Fruit fly (Drosophila melanogaster): Measurements from ENCODE around the gene Pdk1.

Pdk1 gene

DNA sequence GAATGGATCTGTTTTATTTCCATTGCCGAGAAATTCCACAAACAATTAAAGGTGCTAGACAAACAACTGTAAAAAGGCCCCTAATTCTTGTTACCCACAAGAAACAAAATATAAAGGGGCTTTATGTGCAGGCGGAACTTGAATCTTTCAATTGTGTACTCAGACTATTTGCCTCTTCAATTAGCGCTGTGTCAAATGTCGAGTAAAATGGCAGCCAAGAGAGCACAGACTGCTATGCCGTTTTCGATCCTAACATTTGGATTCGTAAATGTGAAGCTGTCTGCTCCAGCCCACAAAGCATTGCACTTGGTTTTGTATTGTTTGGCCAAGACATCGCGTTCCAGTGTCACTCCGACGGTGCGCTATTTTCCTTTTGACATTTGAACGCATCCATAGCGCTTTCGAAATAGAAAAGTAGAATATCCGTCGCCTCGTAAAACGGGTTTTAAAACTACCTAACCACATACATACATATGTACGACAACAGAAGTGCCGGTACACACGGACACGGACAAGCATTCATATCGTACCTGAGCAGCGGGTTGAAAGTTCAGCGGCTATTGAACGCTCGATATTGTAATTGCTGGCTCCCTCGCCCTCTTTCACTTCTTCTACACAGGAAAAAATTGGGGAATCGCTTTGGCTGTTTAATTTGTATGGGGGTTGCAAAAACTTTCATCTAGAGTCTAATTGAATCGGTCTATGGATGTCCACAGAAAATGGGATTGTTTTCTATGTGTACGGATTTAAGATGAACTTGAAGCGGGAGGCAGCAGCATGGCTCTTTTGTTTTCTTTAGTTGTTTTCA lies 36.9 kb downstream of the Pdk1 start (continued):
- TF ChIP-seq CG1233 (GFP tag; optimal IDR thresholded peaks at IDR 0.05) = no peak
- no peak for TF ChIP-seq D (optimal IDR thresholded peaks at IDR 0.05)
- TF ChIP-seq D (GFP tag; optimal IDR thresholded peaks at IDR 0.05) = peak; percentile 27
- no peak for TF ChIP-seq ro (GFP tag; IDR thresholded peaks at IDR 0.05)
- TF ChIP-seq Nf-YB (GFP tag; optimal IDR thresholded peaks at IDR 0.05) = no peak
- no peak for TF ChIP-seq MBD-R2 (GFP tag; IDR thresholded peaks at IDR 0.05)
- no peak for TF ChIP-seq seq (GFP tag; IDR thresholded peaks at IDR 0.05)
- TF ChIP-seq Dfd (GFP tag; optimal IDR thresholded peaks at IDR 0.05) = no peak
- peak; percentile 61 for TF ChIP-seq sens (GFP tag)
- TF ChIP-seq ci (GFP tag; IDR thresholded peaks at IDR 0.05) = no peak
- no peak for TF ChIP-seq zen2 (GFP tag; IDR thresholded peaks at IDR 0.05; ENCODE audit: partially characterized antibody)
- TF ChIP-seq corto (GFP tag; optimal IDR thresholded peaks at IDR 0.05) = no peak
- no peak for TF ChIP-seq MESR4 (GFP tag; optimal IDR thresholded peaks at IDR 0.05)
- no peak for TF ChIP-seq da (GFP tag; optimal IDR thresholded peaks at IDR 0.05)
- no peak for TF ChIP-seq Atf3 (GFP tag; optimal IDR thresholded peaks at IDR 0.05)
- no peak for TF ChIP-seq C15 (GFP tag; IDR thresholded peaks at IDR 0.05)
- TF ChIP-seq CG11085 (GFP tag; IDR thresholded peaks at IDR 0.05) = no peak
- TF ChIP-seq CG17328 (GFP tag; IDR thresholded peaks at IDR 0.05) = peak; percentile 49
- no peak for TF ChIP-seq CG8924 (tag; optimal IDR thresholded peaks at IDR 0.05)
- TF ChIP-seq eve (GFP tag; optimal IDR thresholded peaks at IDR 0.05) = no peak
- peak; percentile 14 for TF ChIP-seq CG18764 (GFP tag; optimal IDR thresholded peaks at IDR 0.05)
- TF ChIP-seq CG42726 (GFP tag; IDR thresholded peaks at IDR 0.05; ENCODE audit: partially characterized antibody) = no peak
- TF ChIP-seq fd64A (GFP tag; optimal IDR thresholded peaks at IDR 0.05) = no peak
- no peak for TF ChIP-seq CG11456 (GFP tag; IDR thresholded peaks at IDR 0.05)
- no peak for TF ChIP-seq CG18011 (GFP tag; optimal IDR thresholded peaks at IDR 0.05)
- no peak for TF ChIP-seq tx (GFP tag; optimal IDR thresholded peaks at IDR 0.05)
- TF ChIP-seq rib (GFP tag; IDR thresholded peaks at IDR 0.05) = no peak
- peak; percentile 36 for TF ChIP-seq CG2678 (tag; optimal IDR thresholded peaks at IDR 0.05)
- TF ChIP-seq z (GFP tag; IDR thresholded peaks at IDR 0.05) = no peak
- TF ChIP-seq nau (GFP tag; optimal IDR thresholded peaks at IDR 0.05) = no peak
- no peak for TF ChIP-seq cato (GFP tag; optimal IDR thresholded peaks at IDR 0.05; ENCODE audit: borderline replicate concordance)
- TF ChIP-seq CG12942 (GFP tag; optimal IDR thresholded peaks at IDR 0.05) = no peak
- TF ChIP-seq Spps (tag; optimal IDR thresholded peaks at IDR 0.05) = no peak
- no peak for TF ChIP-seq stwl (tag; optimal IDR thresholded peaks at IDR 0.05)
- TF ChIP-seq CG12769 (tag; optimal IDR thresholded peaks at IDR 0.05) = no peak
- TF ChIP-seq GATAe (GFP tag; conservative IDR thresholded peaks at IDR 0.05) = no peak
- TF ChIP-seq CG6791 (GFP tag; IDR thresholded peaks at IDR 0.05; ENCODE audit: partially characterized antibody) = no peak
- TF ChIP-seq Sry-δ (GFP tag; optimal IDR thresholded peaks at IDR 0.05) = no peak
- no peak for TF ChIP-seq slou (GFP tag; optimal IDR thresholded peaks at IDR 0.05)
- no peak for TF ChIP-seq jing (GFP tag; optimal IDR thresholded peaks at IDR 0.05)
- TF ChIP-seq Sry-β (GFP tag; optimal IDR thresholded peaks at IDR 0.05) = no peak
- TF ChIP-seq emc (GFP tag; optimal IDR thresholded peaks at IDR 0.05) = no peak
- no peak for TF ChIP-seq CG10959 (GFP tag; IDR thresholded peaks at IDR 0.05)
- TF ChIP-seq CG12071 (GFP tag; optimal IDR thresholded peaks at IDR 0.05) = no peak
- peak in 1 of 2 experiments; percentile 99 for TF ChIP-seq Hr78 (GFP tag; optimal IDR thresholded peaks at IDR 0.05)
- no peak for TF ChIP-seq Dp (GFP tag; optimal IDR thresholded peaks at IDR 0.05)
- no peak for TF ChIP-seq CG12744 (GFP tag; optimal IDR thresholded peaks at IDR 0.05)
- TF ChIP-seq CG10147 (GFP tag; optimal IDR thresholded peaks at IDR 0.05) = no peak
- TF ChIP-seq CG16863 (GFP tag; optimal IDR thresholded peaks at IDR 0.05) = no peak
- TF ChIP-seq CG17568 (GFP tag; optimal IDR thresholded peaks at IDR 0.05) = no peak

Data from whole organism, embryonic.